Fruit fly (Drosophila melanogaster) whole organism, prepupa: ENCODE measurements around the gene CG7227.

Source experiments
- Blimp-1 ChIP-seq: fragments of 200-800 bp; sonication (Bioruptor generic); optimal IDR thresholded peaks from 3 replicates; lab custom pipeline; 2017; ENCODE audit warnings: missing biosample characterization, missing genetic modification characterization, mild to moderate bottlenecking, moderate library complexity, missing genetic modification reagents
- CG10631 ChIP-seq: fragments of 200-800 bp; sonication (Bioruptor generic); optimal IDR thresholded peaks from 2 replicates; lab custom pipeline; 2016; ENCODE audit warnings: missing biosample characterization, missing genetic modification characterization
- CG10669 ChIP-seq: fragments of 200-800 bp; sonication (Bioruptor generic); optimal IDR thresholded peaks from 3 replicates; lab custom pipeline; 2018; ENCODE audit warnings: missing biosample characterization, mild to moderate bottlenecking, missing genetic modification characterization, moderate library complexity
- CG11294 ChIP-seq: fragments of 200-800 bp; sonication (Bioruptor generic); IDR thresholded peaks from 2 replicates; pipeline ENCODE4 v1.3.6; 2022; ENCODE audit warnings: missing biosample characterization, missing genetic modification characterization
- CG11762 ChIP-seq: fragments of 200-800 bp; sonication (Bioruptor generic); optimal IDR thresholded peaks from 3 replicates; lab custom pipeline; 2016; ENCODE audit warnings: missing biosample characterization, missing genetic modification characterization; ENCODE audit not compliant: insufficient read depth
- CG11902 ChIP-seq: fragments of 200-800 bp; sonication (Bioruptor generic); optimal IDR thresholded peaks from 3 replicates; lab custom pipeline; 2016; ENCODE audit warnings: missing biosample characterization, missing genetic modification characterization
- CG15336 ChIP-seq: fragments of 200-800 bp; sonication (Bioruptor generic); IDR thresholded peaks from 2 replicates; pipeline ENCODE4 v1.3.6; 2022; ENCODE audit warnings: missing biosample characterization, missing genetic modification characterization
- CG1621 ChIP-seq: fragments of 200-800 bp; sonication (Bioruptor generic); optimal IDR thresholded peaks from 3 replicates; lab custom pipeline; 2018; ENCODE audit warnings: missing biosample characterization, mild to moderate bottlenecking, missing genetic modification characterization
- CG3032 ChIP-seq: fragments of 200-800 bp; optimal IDR thresholded peaks from 2 replicates; lab custom pipeline; 2019; ENCODE audit warnings: missing biosample characterization, mild to moderate bottlenecking, missing genetic modification characterization, moderate library complexity
- CG31627 ChIP-seq: fragments of 200-800 bp; sonication (Bioruptor generic); optimal IDR thresholded peaks from 3 replicates; lab custom pipeline; 2016; ENCODE audit warnings: missing biosample characterization, missing genetic modification characterization
- CG32006 ChIP-seq: fragments of 200-800 bp; sonication (Bioruptor generic); optimal IDR thresholded peaks from 3 replicates; lab custom pipeline; 2017; ENCODE audit warnings: missing biosample characterization, mild to moderate bottlenecking, missing genetic modification characterization
- CG4318 ChIP-seq: fragments of 200-800 bp; sonication (Bioruptor generic); optimal IDR thresholded peaks from 3 replicates; lab custom pipeline; 2017; ENCODE audit warnings: missing biosample characterization, mild to moderate bottlenecking, missing genetic modification characterization
- CG6163 ChIP-seq: fragments of 200-800 bp; sonication (Bioruptor generic); IDR thresholded peaks from 3 replicates; pipeline ENCODE4 v1.3.6; 2022; ENCODE audit warnings: missing biosample characterization, missing genetic modification characterization
- CG6276 ChIP-seq: fragments of 200-800 bp; sonication (Bioruptor generic); optimal IDR thresholded peaks from 2 replicates; lab custom pipeline; 2017; ENCODE audit warnings: missing biosample characterization, mild to moderate bottlenecking, missing genetic modification characterization
- CG6792 ChIP-seq: fragments of 200-800 bp; sonication (Bioruptor generic); optimal IDR thresholded peaks from 3 replicates; lab custom pipeline; 2016; ENCODE audit warnings: missing biosample characterization, missing genetic modification characterization
- CG6808 ChIP-seq: fragments of 200-800 bp; sonication (Bioruptor generic); optimal IDR thresholded peaks from 3 replicates; lab custom pipeline; 2017; ENCODE audit warnings: missing biosample characterization, missing genetic modification characterization, mild to moderate bottlenecking, moderate library complexity, missing genetic modification reagents
- CG7368 ChIP-seq: fragments of 200-800 bp; sonication (Bioruptor generic); optimal IDR thresholded peaks from 3 replicates; lab custom pipeline; 2016; ENCODE audit warnings: missing biosample characterization, missing genetic modification characterization
- CG8119 ChIP-seq: fragments of 200-800 bp; sonication (Bioruptor generic); IDR thresholded peaks from 3 replicates; pipeline ENCODE4 v1.3.6; 2022; ENCODE audit warnings: missing biosample characterization, missing genetic modification characterization
- CG8319 ChIP-seq: fragments of 200-800 bp; sonication (Bioruptor generic); optimal IDR thresholded peaks from 3 replicates; lab custom pipeline; 2016; ENCODE audit warnings: missing biosample characterization, missing genetic modification characterization
- CG8632 ChIP-seq: fragments of 200-800 bp; sonication (Bioruptor generic); optimal IDR thresholded peaks from 3 replicates; lab custom pipeline; 2016; ENCODE audit warnings: missing biosample characterization, missing genetic modification characterization
- CG9139 ChIP-seq: fragments of 200-800 bp; sonication (Bioruptor generic); optimal IDR thresholded peaks from 3 replicates; lab custom pipeline; 2017; ENCODE audit warnings: missing biosample characterization, mild to moderate bottlenecking, missing genetic modification characterization
- Eip75B ChIP-seq: fragments of 200-800 bp; sonication (Bioruptor generic); optimal IDR thresholded peaks from 3 replicates; lab custom pipeline; 2016; ENCODE audit warnings: missing biosample characterization, missing genetic modification characterization
- Ets21C ChIP-seq: fragments of 200-800 bp; sonication (Bioruptor generic); optimal IDR thresholded peaks from 3 replicates; lab custom pipeline; 2016; ENCODE audit warnings: missing biosample characterization, missing genetic modification characterization
- Ets96B ChIP-seq: fragments of 200-800 bp; optimal IDR thresholded peaks from 2 replicates; lab custom pipeline; 2019; ENCODE audit warnings: missing biosample characterization, mild to moderate bottlenecking, missing genetic modification characterization, moderate library complexity
- Gug ChIP-seq: fragments of 200-800 bp; sonication (Bioruptor generic); IDR thresholded peaks from 2 replicates; pipeline ENCODE4 v1.3.6; 2022; ENCODE audit warnings: missing biosample characterization, missing genetic modification characterization
- Hr39 ChIP-seq: fragments of 200-800 bp; sonication (Bioruptor generic); optimal IDR thresholded peaks from 2 replicates; lab custom pipeline; 2016; ENCODE audit warnings: missing biosample characterization, missing genetic modification characterization
- Hr4 ChIP-seq: fragments of 200-800 bp; sonication (Bioruptor generic); optimal IDR thresholded peaks from 3 replicates; lab custom pipeline; 2016; ENCODE audit warnings: missing biosample characterization, missing genetic modification characterization
- Lpt ChIP-seq: fragments of 200-800 bp; sonication (Bioruptor generic); optimal IDR thresholded peaks from 3 replicates; lab custom pipeline; 2016; ENCODE audit warnings: missing biosample characterization, missing genetic modification characterization
- Met ChIP-seq: fragments of 200-800 bp; sonication (Bioruptor generic); optimal IDR thresholded peaks from 3 replicates; lab custom pipeline; 2016; ENCODE audit warnings: missing biosample characterization, missing genetic modification characterization
- OdsH ChIP-seq: fragments of 200-800 bp; sonication (Bioruptor generic); optimal IDR thresholded peaks from 3 replicates; lab custom pipeline; 2016; ENCODE audit warnings: missing biosample characterization, missing genetic modification characterization
- Smox ChIP-seq: fragments of 200-800 bp; sonication (Bioruptor generic); optimal IDR thresholded peaks from 3 replicates; lab custom pipeline; 2016; ENCODE audit warnings: missing biosample characterization, missing genetic modification characterization
- Sox102F ChIP-seq: fragments of 200-800 bp; sonication (Bioruptor generic); optimal IDR thresholded peaks from 2 replicates; lab custom pipeline; 2016; ENCODE audit warnings: missing biosample characterization, mild to moderate bottlenecking, missing genetic modification characterization
- Sox14 ChIP-seq: fragments of 200-800 bp; sonication (Bioruptor generic); optimal IDR thresholded peaks from 3 replicates; lab custom pipeline; 2016; ENCODE audit warnings: missing biosample characterization, missing genetic modification characterization
- achi ChIP-seq: fragments of 200-800 bp; sonication (Bioruptor generic); optimal IDR thresholded peaks from 3 replicates; lab custom pipeline; 2016; ENCODE audit warnings: missing biosample characterization, missing genetic modification characterization
- acj6 ChIP-seq: fragments of 200-800 bp; sonication (Bioruptor generic); optimal IDR thresholded peaks from 3 replicates; lab custom pipeline; 2016; ENCODE audit warnings: missing biosample characterization, missing genetic modification characterization
- dsx ChIP-seq: fragments of 200-800 bp; optimal IDR thresholded peaks from 3 replicates; lab custom pipeline; 2019; ENCODE audit warnings: missing biosample characterization, mild to moderate bottlenecking, missing genetic modification characterization, moderate library complexity; ENCODE audit not compliant: poor library complexity, severe bottlenecking
- fd59A ChIP-seq: fragments of 200-800 bp; sonication (Bioruptor generic); optimal IDR thresholded peaks from 2 replicates; lab custom pipeline; 2017; ENCODE audit warnings: missing biosample characterization, mild to moderate bottlenecking, missing genetic modification characterization, missing genetic modification reagents
- fd85E ChIP-seq: fragments of 200-800 bp; sonication (Bioruptor generic); optimal IDR thresholded peaks from 3 replicates; lab custom pipeline; 2016; ENCODE audit warnings: missing biosample characterization, missing genetic modification characterization
- fkh ChIP-seq: fragments of 200-800 bp; sonication (Bioruptor generic); optimal IDR thresholded peaks from 3 replicates; lab custom pipeline; 2017; ENCODE audit warnings: missing biosample characterization, mild to moderate bottlenecking, missing genetic modification characterization, moderate library complexity
- net ChIP-seq: fragments of 200-800 bp; sonication (Bioruptor generic); optimal IDR thresholded peaks from 3 replicates; lab custom pipeline; 2016; ENCODE audit warnings: missing biosample characterization, missing genetic modification characterization
- pdm3 ChIP-seq: fragments of 200-800 bp; sonication (Bioruptor generic); optimal IDR thresholded peaks from 3 replicates; lab custom pipeline; 2016; ENCODE audit warnings: missing biosample characterization, missing genetic modification characterization
- salr ChIP-seq, 2 experiments: fragments of 200-800 bp; sonication (Bioruptor generic); optimal IDR thresholded peaks; 3 replicates each; lab custom pipeline; 2016 to 2018; ENCODE audit warnings: missing biosample characterization in 2 of 2, missing genetic modification characterization in 2 of 2, mild to moderate bottlenecking in 1 of 2
- spab ChIP-seq: fragments of 200-800 bp; sonication (Bioruptor generic); optimal IDR thresholded peaks from 2 replicates; lab custom pipeline; 2017; ENCODE audit warnings: missing biosample characterization, mild to moderate bottlenecking, missing genetic modification characterization, missing genetic modification reagents
- ss ChIP-seq, 2 experiments: fragments of 200-800 bp; sonication (Bioruptor generic); optimal IDR thresholded peaks; 2 replicates in 1 of 2; 3 replicates in 1 of 2; lab custom pipeline; 2017 to 2018; ENCODE audit warnings: mild to moderate bottlenecking in 2 of 2, missing biosample characterization in 2 of 2, missing genetic modification characterization in 2 of 2, moderate library complexity in 1 of 2
- svp ChIP-seq: fragments of 200-800 bp; sonication (Bioruptor generic); peaks from one replicate; lab custom pipeline; 2016; ENCODE audit warnings: missing biosample characterization, missing genetic modification characterization
- topi ChIP-seq: fragments of 200-800 bp; sonication (Bioruptor generic); optimal IDR thresholded peaks from 3 replicates; lab custom pipeline; 2016; ENCODE audit warnings: missing biosample characterization, missing genetic modification characterization
- vri ChIP-seq: fragments of 200-800 bp; sonication (Bioruptor generic); optimal IDR thresholded peaks from 3 replicates; lab custom pipeline; 2016; ENCODE audit warnings: missing biosample characterization, mild to moderate bottlenecking, missing genetic modification characterization

Gene CG7227

DNA sequence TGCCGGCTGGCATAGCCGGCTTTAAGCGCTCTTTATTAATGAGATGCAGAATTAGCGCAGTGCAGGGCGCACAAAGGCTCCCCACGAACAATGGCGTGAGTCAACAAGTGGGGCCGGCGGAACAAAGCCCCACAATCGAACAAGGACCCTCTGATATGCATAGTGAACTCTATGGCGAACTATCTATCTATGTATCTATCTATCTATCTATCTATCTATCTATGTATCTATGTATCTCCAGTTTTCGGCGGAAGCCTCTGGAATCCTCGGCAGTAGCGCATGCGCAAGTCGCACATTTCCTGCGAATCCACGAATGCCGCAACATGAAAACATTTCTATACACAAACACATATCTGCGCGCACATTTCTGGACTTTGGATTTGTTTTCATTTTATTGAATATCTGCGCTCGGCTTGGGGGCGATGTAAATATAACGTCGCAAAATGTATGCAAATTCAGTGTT is 2.7 kb upstream of the CG7227 start (continued):
- TF ChIP-seq CG1621 (tag; lab: Kevin White, UChicago) (peak; percentile 89), Hr4 (GFP tag; lab: Kevin White, UChicago) (peak; percentile 97), CG9139 (GFP tag; lab: Kevin White, UChicago) (peak; percentile 95), fkh (GFP tag; lab: Kevin White, UChicago) (peak; percentile 3), spab (peak; percentile 95), CG8119 (GFP tag; lab: Robert Waterston, UW) (peak; percentile 94), Eip75B (GFP tag; lab: Kevin White, UChicago) (peak; percentile 93), CG8632 (peak; percentile 79), CG11762 (GFP tag; lab: Kevin White, UChicago) (peak; percentile 87), CG8319 (GFP tag; lab: Kevin White, UChicago) (peak; percentile 67), CG32006 (GFP tag; lab: Kevin White, UChicago) (peak; percentile 98), CG6792 (GFP tag; lab: Kevin White, UChicago) (peak; percentile 87), Lpt (peak; percentile 88), pdm3 (GFP tag; lab: Kevin White, UChicago) (peak; percentile 91), Gug (GFP tag; lab: Robert Waterston, UW) (peak; percentile 88), ss (GFP tag; optimal IDR thresholded peaks at IDR 0.05; lab: Kevin White, UChicago) (peak; percentile 96 to 99), CG15336 (GFP tag; lab: Robert Waterston, UW) (peak; percentile 95), CG6276 (peak; percentile 99), Met (GFP tag; lab: Kevin White, UChicago) (peak; percentile 93), OdsH (GFP tag; lab: Kevin White, UChicago) (peak; percentile 90), Ets96B (peak; percentile 90), CG3032 (peak; percentile 88), dsx (GFP tag; lab: Kevin White, UChicago) (peak; percentile 90), Sox102F (GFP tag; lab: Kevin White, UChicago) (peak; percentile 89), Hr39 (GFP tag; lab: Kevin White, UChicago) (peak; percentile 87), Ets21C (peak; percentile 85), Sox14 (GFP tag; lab: Kevin White, UChicago) (peak; percentile 98), CG31627 (GFP tag; lab: Kevin White, UChicago) (peak; percentile 91), Blimp-1 (peak; percentile 87), Smox (GFP tag; lab: Kevin White, UChicago) (peak; percentile 85)
- TF ChIP-seq, all 60 proteins: peak for 59

DNA sequence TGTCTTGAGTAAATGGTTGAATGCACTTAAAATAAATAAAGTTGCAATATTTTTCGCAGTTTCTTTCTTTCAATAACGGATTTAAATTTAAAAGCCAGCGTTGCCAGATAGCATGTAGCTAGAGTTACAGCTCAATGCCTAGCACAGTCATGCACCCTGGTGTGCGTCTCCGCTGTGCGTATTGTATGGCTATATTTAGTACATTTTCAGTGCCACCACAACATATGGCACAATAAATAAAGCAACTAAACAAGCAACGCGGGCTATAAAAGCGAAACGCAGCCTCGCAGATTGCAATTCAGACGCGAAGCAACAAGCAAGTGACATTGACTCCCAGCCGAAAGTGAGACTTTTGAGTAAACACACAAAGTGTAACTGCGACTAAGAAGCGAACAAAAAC is 704 bp upstream of the CG7227 start, which contains the start of gene Sirup:
Gene Sirup (plus strand): TSS at position 215 of the 400 bp plus-strand sequence.
- TF ChIP-seq Sox14 (GFP tag; lab: Kevin White, UChicago): peak; percentile 56
- TF ChIP-seq CG8632: no peak
- peak; percentile 1 for TF ChIP-seq Ets96B
- TF ChIP-seq CG7368 (GFP tag; lab: Kevin White, UChicago): no peak
- TF ChIP-seq topi (GFP tag; lab: Kevin White, UChicago): no peak
- no peak for TF ChIP-seq CG4318 (GFP tag; lab: Kevin White, UChicago)
- TF ChIP-seq salr (GFP tag; optimal IDR thresholded peaks at IDR 0.05; lab: Kevin White, UChicago): peak in 1 of 2 experiments; percentile 10
- TF ChIP-seq CG6808 (GFP tag; lab: Kevin White, UChicago): peak; percentile 45
- no peak for TF ChIP-seq pdm3 (GFP tag; lab: Kevin White, UChicago)
- peak; percentile 67 for TF ChIP-seq fkh (GFP tag; lab: Kevin White, UChicago)
- no peak for TF ChIP-seq acj6
- TF ChIP-seq CG6792 (GFP tag; lab: Kevin White, UChicago): no peak
- peak; percentile 2 for TF ChIP-seq OdsH (GFP tag; lab: Kevin White, UChicago)
- peak; percentile 50; the same call in 2 of the 3 replicates for TF ChIP-seq CG8119 (GFP tag; lab: Robert Waterston, UW)
- peak; percentile 8 for TF ChIP-seq CG9139 (GFP tag; lab: Kevin White, UChicago)
- TF ChIP-seq net (GFP tag; lab: Kevin White, UChicago): peak; percentile 59
- TF ChIP-seq vri (GFP tag; lab: Kevin White, UChicago): peak; percentile 93
- TF ChIP-seq CG11902: no peak
- TF ChIP-seq achi (GFP tag; lab: Kevin White, UChicago): no peak
- no peak for TF ChIP-seq CG32006 (GFP tag; lab: Kevin White, UChicago)
- TF ChIP-seq fd59A (GFP tag; lab: Kevin White, UChicago): no peak
- no peak for TF ChIP-seq CG10631 (GFP tag; lab: Kevin White, UChicago)
- no peak for TF ChIP-seq CG6163 (GFP tag; lab: Robert Waterston, UW)
- TF ChIP-seq Met (GFP tag; lab: Kevin White, UChicago): no peak
- TF ChIP-seq Gug (GFP tag; lab: Robert Waterston, UW): no peak
- TF ChIP-seq CG15336 (GFP tag; lab: Robert Waterston, UW): peak; percentile 40; the same call in 1 of the 2 replicates
- peak; percentile 69 for TF ChIP-seq svp (GFP tag; lab: Kevin White, UChicago)
- TF ChIP-seq Lpt: peak; percentile 34
- no peak for TF ChIP-seq CG10669 (GFP tag; lab: Kevin White, UChicago)
- no peak for TF ChIP-seq CG31627 (GFP tag; lab: Kevin White, UChicago)
- no peak for TF ChIP-seq Smox (GFP tag; lab: Kevin White, UChicago)
- no peak for TF ChIP-seq fd85E
- TF ChIP-seq CG11294 (GFP tag; lab: Robert Waterston, UW): no peak
- TF ChIP-seq dsx (GFP tag; lab: Kevin White, UChicago): peak; percentile 53
